Worm (Caenorhabditis elegans) whole organism, L4 larva: ENCODE results near the gene igdb-1.
"Not testable (repeated sequence)": the region's sequence is repeated elsewhere in the genome, so short reads cannot be mapped to it uniquely, and the experiment has no call there.

Experiments
- D1046.2 ChIP-seq: fragments of 200-800 bp; sonication (Bioruptor generic); IDR thresholded peaks from 2 replicates; pipeline ENCODE4 v1.3.6; 2022; ENCODE audit warnings: missing genetic modification characterization, missing compliant biosample characterization
- F10B5.3 ChIP-seq: sonication (generic microtip); optimal IDR thresholded peaks from 2 replicates; lab custom pipeline; 2016; ENCODE audit warnings: mild to moderate bottlenecking, missing genetic modification characterization, missing compliant biosample characterization
- F37D6.2 ChIP-seq: sonication (generic microtip); optimal IDR thresholded peaks from 2 replicates; lab custom pipeline; 2016; ENCODE audit warnings: mild to moderate bottlenecking, missing genetic modification characterization, missing compliant biosample characterization
- T26A8.4 ChIP-seq: fragments of 200-800 bp; sonication (Bioruptor generic); IDR thresholded peaks from 2 replicates; pipeline ENCODE4 v1.3.6; 2022; ENCODE audit warnings: missing genetic modification characterization, missing compliant biosample characterization
- Y105C5A.15 ChIP-seq: fragments of 200-800 bp; sonication (Bioruptor generic); IDR thresholded peaks from 2 replicates; pipeline ENCODE4 v1.3.6; 2022; ENCODE audit warnings: missing genetic modification characterization, missing compliant biosample characterization
- aha-1 ChIP-seq: fragments of 150-350 bp; peaks from one replicate; lab custom pipeline; 2014; ENCODE audit warnings: missing biosample characterization, missing genetic modification characterization
- aly-2 ChIP-seq: sonication (generic microtip); optimal IDR thresholded peaks from 2 replicates; lab custom pipeline; 2018; ENCODE audit warnings: missing biosample characterization, missing genetic modification characterization
- ceh-20 ChIP-seq: fragments of 200-800 bp; sonication (Bioruptor generic); IDR thresholded peaks from 2 replicates; pipeline ENCODE4 v1.3.6; 2022; ENCODE audit warnings: missing genetic modification reagents, missing genetic modification characterization, missing compliant biosample characterization
- daf-16 ChIP-seq, 3 experiments: sonication (generic microtip); optimal IDR thresholded peaks; 2 replicates each; lab custom pipeline; 2016 to 2017; ENCODE audit warnings: missing genetic modification characterization in 3 of 3, missing genetic modification reagents in 3 of 3, mild to moderate bottlenecking in 2 of 3, missing compliant biosample characterization in 2 of 3, missing biosample characterization in 1 of 3, moderate library complexity in 1 of 3
- dmd-6 ChIP-seq: fragments of 200-800 bp; sonication (Bioruptor generic); IDR thresholded peaks from 2 replicates; pipeline ENCODE4 v1.3.6; 2022; ENCODE audit warnings: missing genetic modification reagents, missing genetic modification characterization, missing compliant biosample characterization
- dpl-1 ChIP-seq: fragments of 150-350 bp; optimal IDR thresholded peaks from 2 replicates; lab custom pipeline; 2014; ENCODE audit warnings: missing biosample characterization, missing genetic modification reagents, missing genetic modification characterization
- dve-1 ChIP-seq: sonication (generic microtip); optimal IDR thresholded peaks from 2 replicates; lab custom pipeline; 2017; ENCODE audit warnings: antibody characterized with exemption, mild to moderate bottlenecking, missing genetic modification characterization, missing compliant biosample characterization; ENCODE audit not compliant: insufficient read depth
- fkh-10 ChIP-seq: fragments of 150-350 bp; optimal IDR thresholded peaks from 2 replicates; lab custom pipeline; 2014; ENCODE audit warnings: missing biosample characterization, missing genetic modification reagents, missing genetic modification characterization
- gei-8 ChIP-seq: fragments of 200-800 bp; sonication (Bioruptor generic); optimal IDR thresholded peaks from 2 replicates; lab custom pipeline; 2018; ENCODE audit warnings: mild to moderate bottlenecking, missing genetic modification characterization, missing compliant biosample characterization
- hlh-30 ChIP-seq: sonication (generic microtip); optimal IDR thresholded peaks from 2 replicates; lab custom pipeline; 2017; ENCODE audit warnings: antibody characterized with exemption, mild to moderate bottlenecking, missing genetic modification characterization, missing compliant biosample characterization; ENCODE audit not compliant: insufficient read depth
- lin-13 ChIP-seq: fragments of 150-350 bp; optimal IDR thresholded peaks from 2 replicates; lab custom pipeline; 2014; ENCODE audit warnings: missing biosample characterization, missing genetic modification reagents, missing genetic modification characterization
- lin-15B ChIP-seq: fragments of 150-350 bp; sonication (generic microtip); optimal IDR thresholded peaks from 3 replicates; lab custom pipeline; 2014; ENCODE audit warnings: missing biosample characterization, missing genetic modification characterization
- lsy-2 ChIP-seq, 2 experiments: fragments of 150-350 bp in 1 of 2; sonication (generic microtip) in 1 of 2; optimal IDR thresholded peaks; 2 replicates each; lab custom pipeline; 2014 to 2017; ENCODE audit warnings: missing biosample characterization in 2 of 2, missing genetic modification characterization in 2 of 2
- mdl-1 ChIP-seq, 2 experiments: fragments of 150-350 bp in 1 of 2; sonication (generic microtip) in 1 of 2; optimal IDR thresholded peaks; 2 replicates each; lab custom pipeline; 2014 to 2017; ENCODE audit warnings: missing biosample characterization in 2 of 2, missing genetic modification characterization in 2 of 2
- mes-2 ChIP-seq: sonication (generic microtip); optimal IDR thresholded peaks from 2 replicates; lab custom pipeline; 2016; ENCODE audit warnings: missing genotype, mild to moderate bottlenecking, missing genetic modification characterization, missing compliant biosample characterization; ENCODE audit not compliant: poor library complexity, severe bottlenecking
- mxl-2 ChIP-seq: fragments of 200-800 bp; sonication (Bioruptor generic); conservative IDR thresholded peaks from 2 replicates; pipeline ENCODE4 v1.3.6; 2022; ENCODE audit warnings: missing genetic modification reagents, missing genetic modification characterization, missing compliant biosample characterization
- mxl-3 ChIP-seq: fragments of 200-800 bp; sonication (Bioruptor generic); optimal IDR thresholded peaks from 2 replicates; lab custom pipeline; 2018; ENCODE audit warnings: mild to moderate bottlenecking, missing genetic modification characterization, missing compliant biosample characterization
- nhr-11 ChIP-seq: fragments of 150-350 bp; optimal IDR thresholded peaks from 2 replicates; lab custom pipeline; 2014; ENCODE audit warnings: missing biosample characterization, missing genetic modification characterization
- nhr-237 ChIP-seq: sonication (generic microtip); optimal IDR thresholded peaks from 2 replicates; lab custom pipeline; 2017; ENCODE audit warnings: missing biosample characterization, missing genetic modification characterization
- nhr-28 ChIP-seq: fragments of 150-350 bp; optimal IDR thresholded peaks from 2 replicates; lab custom pipeline; 2014; ENCODE audit warnings: missing biosample characterization, missing genetic modification characterization
- nhr-6 ChIP-seq: fragments of 150-350 bp; optimal IDR thresholded peaks from 2 replicates; lab custom pipeline; 2014; ENCODE audit warnings: missing biosample characterization, missing genetic modification characterization
- php-3 ChIP-seq: fragments of 200-800 bp; sonication (Bioruptor generic); IDR thresholded peaks from 2 replicates; pipeline ENCODE4 v1.3.6; 2022; ENCODE audit warnings: missing genetic modification reagents, missing genetic modification characterization, missing compliant biosample characterization
- pqm-1 ChIP-seq: sonication (generic microtip); optimal IDR thresholded peaks from 2 replicates; lab custom pipeline; 2017; ENCODE audit warnings: missing biosample characterization, missing genetic modification characterization
- rbr-2 ChIP-seq: sonication (generic microtip); optimal IDR thresholded peaks from 2 replicates; lab custom pipeline; 2016; ENCODE audit warnings: missing genotype, missing genetic modification characterization, missing compliant biosample characterization
- spr-3 ChIP-seq: fragments of 200-800 bp; sonication (Bioruptor generic); optimal IDR thresholded peaks from 2 replicates; lab custom pipeline; 2018; ENCODE audit warnings: mild to moderate bottlenecking, missing genetic modification characterization, missing compliant biosample characterization
- tag-97 ChIP-seq: fragments of 200-800 bp; sonication (Bioruptor generic); IDR thresholded peaks from 2 replicates; pipeline ENCODE4 v1.3.6; 2022; ENCODE audit warnings: missing genetic modification characterization, missing compliant biosample characterization
- tra-1 ChIP-seq: fragments of 200-800 bp; sonication (Bioruptor generic); IDR thresholded peaks from 2 replicates; pipeline ENCODE4 v1.3.6; 2022; ENCODE audit warnings: missing genetic modification reagents, missing genetic modification characterization, missing compliant biosample characterization
- unc-130 ChIP-seq: sonication (generic microtip); optimal IDR thresholded peaks from 2 replicates; lab custom pipeline; 2016; ENCODE audit warnings: missing genetic modification reagents, missing genetic modification characterization, missing compliant biosample characterization
- unc-62 ChIP-seq, 3 experiments: fragments of 150-350 bp in 1 of 3; sonication (generic microtip); optimal IDR thresholded peaks in 2 of 3; peaks in 1 of 3; 1 replicate in 1 of 3; 2 replicates in 2 of 3; lab custom pipeline; 2014 to 2017; ENCODE audit warnings: missing biosample characterization in 3 of 3, missing genetic modification characterization in 3 of 3, missing genetic modification reagents in 3 of 3, missing genotype in 1 of 3
- zip-11 ChIP-seq: fragments of 200-800 bp; sonication (Bioruptor generic); IDR thresholded peaks from 2 replicates; pipeline ENCODE4 v1.3.6; 2022; ENCODE audit warnings: missing genetic modification characterization, missing compliant biosample characterization
- ztf-11 ChIP-seq: fragments of 150-350 bp; optimal IDR thresholded peaks from 2 replicates; lab custom pipeline; 2014; ENCODE audit warnings: missing biosample characterization, missing genetic modification characterization

igdb-1 gene

DNA sequence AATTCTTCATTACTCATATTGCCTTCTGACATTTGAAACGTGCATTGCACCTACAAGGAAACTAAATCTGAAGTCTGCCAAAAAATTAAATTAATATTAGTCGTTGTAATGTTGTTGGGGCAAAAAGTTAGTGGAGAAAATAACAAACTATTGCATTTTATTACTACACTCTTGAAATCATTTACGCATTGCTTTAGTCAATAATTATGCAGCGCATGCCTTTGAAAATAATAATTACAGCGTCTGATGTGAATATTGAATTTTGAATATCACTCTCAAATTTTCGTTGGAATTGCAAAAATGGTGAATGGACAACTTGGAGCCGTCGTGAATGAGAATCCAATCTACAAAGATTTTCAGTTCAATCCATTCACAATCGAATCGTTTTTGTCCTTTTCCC lies 19.4 kb downstream of the igdb-1 start, which contains the start of gene sru-19:
Gene sru-19, plus strand, starts transcription at position 301 of the 400 bp plus-strand sequence.
- TF ChIP-seq daf-16 (GFP tag; optimal IDR thresholded peaks at IDR 0.05; lab: Kevin White, UChicago), result no peak
- TF ChIP-seq daf-16 (tag; optimal IDR thresholded peaks at IDR 0.05; lab: Kevin White, UChicago), result no peak
- no peak for TF ChIP-seq D1046.2 (GFP tag; lab: Robert Waterston, UW)
- no peak for TF ChIP-seq zip-11
- TF ChIP-seq ztf-11 (tag; lab: Kevin White, UChicago), result no peak
- no peak for TF ChIP-seq T26A8.4 (GFP tag; lab: Robert Waterston, UW)

DNA sequence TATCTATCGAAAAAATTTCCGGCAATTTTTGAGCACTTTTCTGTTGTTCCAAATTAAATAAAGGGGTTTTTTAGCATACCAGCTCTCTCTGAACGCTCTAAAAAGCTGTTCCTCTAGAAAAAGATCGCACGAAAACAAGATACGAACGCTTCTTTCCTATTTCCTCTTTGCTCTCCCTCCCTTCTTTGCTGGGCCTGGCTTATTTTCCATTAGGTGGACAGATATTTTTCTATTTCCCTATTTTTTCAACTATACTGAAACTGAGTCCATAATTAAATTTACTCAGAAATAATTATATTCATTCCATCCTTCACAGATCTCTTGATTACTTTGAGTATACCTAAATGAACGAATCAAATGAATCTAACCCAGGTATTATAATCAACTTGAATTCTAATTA lies 23.1 kb downstream of the igdb-1 start, which contains the start of gene sru-18:
Gene sru-18, plus strand, starts transcription at position 301 of the 400 bp plus-strand sequence.
- no peak for TF ChIP-seq ceh-20 (GFP tag; lab: Robert Waterston, UW)
- no peak for TF ChIP-seq lin-15B (tag; lab: Kevin White, UChicago)
- TF ChIP-seq gei-8 (GFP tag; lab: Kevin White, UChicago), result no peak
- TF ChIP-seq mes-2 (tag; lab: Kevin White, UChicago), result no peak
- TF ChIP-seq aly-2 (tag; lab: Kevin White, UChicago), result no peak
- TF ChIP-seq Y105C5A.15, result no peak
- TF ChIP-seq ztf-11 (tag; lab: Kevin White, UChicago), result no peak
- TF ChIP-seq tag-97 (GFP tag; lab: Robert Waterston, UW), result no peak
- no peak for TF ChIP-seq dve-1 (tag; lab: Kevin White, UChicago)
- no peak for TF ChIP-seq F37D6.2
- TF ChIP-seq spr-3 (GFP tag; lab: Kevin White, UChicago), result no peak

DNA sequence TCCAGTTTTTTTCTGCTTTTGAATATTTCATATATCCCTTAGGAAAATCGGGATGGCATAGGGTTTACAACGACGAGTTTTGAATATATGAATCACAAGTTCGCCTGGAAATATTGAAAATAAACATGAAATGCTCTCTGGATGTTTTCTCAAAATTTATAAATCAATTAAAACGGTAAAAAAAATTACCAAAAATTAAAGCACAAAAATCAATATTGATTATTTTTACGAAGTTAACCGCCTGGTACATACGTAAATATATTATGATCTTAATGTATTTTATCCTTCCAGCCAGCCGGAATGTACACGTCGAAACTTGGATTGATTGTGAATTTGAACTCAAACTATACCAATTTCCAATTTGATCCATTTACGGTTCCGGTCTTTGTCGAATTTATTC lies 26.6 kb downstream of the igdb-1 start, which contains the start of gene sru-17:
Gene sru-17, plus strand, starts transcription at position 301 of the 400 bp plus-strand sequence.
- TF ChIP-seq mxl-2 (GFP tag; lab: Robert Waterston, UW); tra-1 (GFP tag; lab: Robert Waterston, UW); unc-130 (GFP tag; lab: Kevin White, UChicago): not testable (repeated sequence)

DNA sequence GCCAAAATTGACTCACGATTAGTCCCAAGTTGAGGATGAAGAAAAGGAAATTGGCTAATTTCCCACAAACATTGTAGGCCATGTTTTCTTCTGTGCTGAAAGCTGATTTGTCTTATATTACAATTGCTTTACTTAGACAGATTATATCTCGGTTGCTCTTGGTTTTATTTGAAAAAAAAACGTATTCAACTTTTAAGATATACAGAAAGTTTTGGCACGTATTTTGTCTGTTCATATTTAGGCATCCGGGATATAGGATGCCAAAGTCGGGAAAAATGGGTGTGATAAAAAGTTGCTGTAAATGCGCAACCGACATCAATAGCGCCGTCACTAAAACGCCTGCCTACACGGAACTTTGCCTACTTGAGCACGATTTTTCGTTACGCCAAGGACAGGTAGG lies 41.3 kb downstream of the igdb-1 start, which contains the start of gene tsp-4:
Gene tsp-4, minus strand, starts transcription at position 101 of the 400 bp plus-strand sequence.
- TF ChIP-seq unc-62 (GFP tag; optimal IDR thresholded peaks at IDR 0.05 in 1 of 2; lab: Kevin White, UChicago), result peak in 1 of 2 experiments; percentile 16
- TF ChIP-seq unc-62 (tag; optimal IDR thresholded peaks at IDR 0.05; lab: Kevin White, UChicago), result no peak
- TF ChIP-seq spr-3 (GFP tag; lab: Kevin White, UChicago), result no peak
- no peak for TF ChIP-seq fkh-10 (GFP tag; lab: Kevin White, UChicago)

DNA sequence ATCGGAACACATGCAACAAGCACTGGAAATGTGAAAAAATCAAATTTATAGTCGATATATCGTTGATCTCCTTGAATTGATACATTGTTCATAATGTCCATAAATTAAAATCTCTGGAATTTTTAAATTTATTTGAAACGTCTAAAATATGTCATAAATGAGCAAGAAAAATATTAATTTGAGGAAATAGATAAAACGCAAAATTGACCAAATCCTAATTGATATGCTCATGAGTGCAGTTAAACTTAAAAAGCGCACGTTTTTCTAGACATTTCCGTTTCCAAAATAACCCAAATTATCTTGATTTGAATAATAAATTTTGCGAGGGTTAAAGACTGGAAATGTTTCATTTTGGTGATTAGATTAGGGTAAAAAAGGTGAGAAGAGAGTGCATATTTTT lies 43.7 kb downstream of the igdb-1 start, which contains the start of gene sru-13:
Gene sru-13, minus strand, starts transcription at position 101 of the 400 bp plus-strand sequence.
- TF ChIP-seq nhr-237 (tag; lab: Kevin White, UChicago), result no peak
- peak; percentile 75 for TF ChIP-seq aha-1 (tag; lab: Kevin White, UChicago)

DNA sequence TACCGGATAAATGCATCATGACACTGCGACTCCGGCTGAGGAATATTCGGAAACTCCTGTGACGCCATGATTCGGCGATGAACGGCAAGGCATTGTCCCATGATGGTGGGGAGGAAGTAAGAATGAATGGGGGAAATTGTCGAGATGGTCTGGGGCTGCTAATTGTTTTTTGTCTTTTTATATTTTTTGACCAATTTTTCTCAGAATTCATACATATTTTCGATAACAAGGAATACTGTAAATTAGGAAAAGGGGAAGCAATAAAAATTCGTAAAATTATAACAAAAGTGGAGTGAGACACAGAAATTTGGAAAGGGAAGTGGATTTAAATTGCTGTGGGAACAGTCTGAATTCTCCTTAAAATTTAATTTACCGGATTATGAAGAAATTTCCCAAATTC lies 46.6 kb downstream of the igdb-1 start, which contains the start of gene eak-4:
Gene eak-4, minus strand, starts transcription at position 101 of the 400 bp plus-strand sequence.
- TF ChIP-seq lin-13 (GFP tag; lab: Kevin White, UChicago), result no peak
- TF ChIP-seq rbr-2, result no peak
- no peak for TF ChIP-seq D1046.2 (GFP tag; lab: Robert Waterston, UW)
- peak in 1 of 2 experiments; percentile 58 for TF ChIP-seq unc-62 (GFP tag; optimal IDR thresholded peaks at IDR 0.05 in 1 of 2; lab: Kevin White, UChicago)
- no peak for TF ChIP-seq unc-62 (tag; optimal IDR thresholded peaks at IDR 0.05; lab: Kevin White, UChicago)
- no peak for TF ChIP-seq nhr-6 (tag; lab: Kevin White, UChicago)

DNA sequence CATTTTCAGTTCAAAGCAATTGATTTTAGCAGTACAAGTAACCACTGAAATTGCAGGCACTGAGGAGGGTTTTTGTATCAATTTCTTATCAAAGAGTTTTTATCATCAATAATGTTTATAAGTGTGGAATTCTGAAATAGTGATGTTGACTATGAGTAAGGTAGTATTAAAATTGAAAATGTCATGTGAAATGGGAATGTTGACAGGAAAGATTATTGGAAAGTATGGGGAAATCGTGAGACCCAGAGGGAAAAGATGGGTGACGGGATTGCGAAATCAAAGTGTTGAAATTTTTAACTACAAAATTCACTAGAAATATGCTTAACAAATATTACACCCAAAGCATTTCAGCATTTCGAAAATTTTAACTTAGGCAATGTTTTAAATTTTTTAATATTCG lies 48.4 kb downstream of the igdb-1 start, which contains the start of gene F53B2.8:
Gene F53B2.8, minus strand, starts transcription at position 180 of the 400 bp plus-strand sequence.
- TF ChIP-seq mdl-1 (tag; optimal IDR thresholded peaks at IDR 0.05; lab: Kevin White, UChicago) (peak in 1 of 2 experiments; percentile 8), nhr-11 (tag; lab: Kevin White, UChicago) (peak; percentile 10), mxl-3 (GFP tag; lab: Kevin White, UChicago) (peak; percentile 10), rbr-2 (no peak), nhr-28 (tag; lab: Kevin White, UChicago) (peak; percentile 99), lsy-2 (tag; optimal IDR thresholded peaks at IDR 0.05; lab: Kevin White, UChicago) (peak; percentile 17 to 37), php-3 (GFP tag; lab: Robert Waterston, UW) (0 out of 2 replicates have a peak, but pooled peaks have one; percentile 38), daf-16 (GFP tag; optimal IDR thresholded peaks at IDR 0.05; lab: Kevin White, UChicago) (peak in 1 of 2 experiments; percentile 40), daf-16 (tag; optimal IDR thresholded peaks at IDR 0.05; lab: Kevin White, UChicago) (peak; percentile 98), F10B5.3 (no peak), dve-1 (tag; lab: Kevin White, UChicago) (peak; percentile 73), dpl-1 (GFP tag; lab: Kevin White, UChicago) (peak; percentile 15), pqm-1 (tag; lab: Kevin White, UChicago) (peak; percentile 88), mes-2 (tag; lab: Kevin White, UChicago) (peak; percentile 52), hlh-30 (tag; lab: Kevin White, UChicago) (peak; percentile 67), D1046.2 (GFP tag; lab: Robert Waterston, UW) (no peak), dmd-6 (GFP tag; lab: Robert Waterston, UW) (peak; percentile 81)
